Worm (Caenorhabditis elegans) whole organism, late embryonic: ENCODE data around the gene coa-4.
"Not testable (repeated sequence)": the region's sequence is repeated elsewhere in the genome, so short reads cannot be mapped to it uniquely, and the experiment has no call there.

Source experiments
- C08G9.2 ChIP-seq: sonication (generic microtip); optimal IDR thresholded peaks from 2 replicates; lab custom pipeline; 2016; ENCODE audit warnings: mild to moderate bottlenecking, missing genetic modification characterization, moderate library complexity, missing compliant biosample characterization
- K02D7.2 ChIP-seq: sonication (generic microtip); optimal IDR thresholded peaks from 2 replicates; lab custom pipeline; 2017; ENCODE audit warnings: mild to moderate bottlenecking, missing genetic modification characterization, missing compliant biosample characterization
- ceh-22 ChIP-seq: sonication (generic microtip); optimal IDR thresholded peaks from 2 replicates; lab custom pipeline; 2017; ENCODE audit warnings: missing biosample characterization, missing genetic modification characterization
- ceh-24 ChIP-seq: sonication (generic microtip); optimal IDR thresholded peaks from 2 replicates; lab custom pipeline; 2016; ENCODE audit warnings: mild to moderate bottlenecking, missing genetic modification characterization, missing compliant biosample characterization
- ceh-34 ChIP-seq: sonication (generic microtip); optimal IDR thresholded peaks from 2 replicates; lab custom pipeline; 2016; ENCODE audit warnings: mild to moderate bottlenecking, missing genetic modification characterization, missing compliant biosample characterization
- dmd-4 ChIP-seq: sonication (generic microtip); optimal IDR thresholded peaks from 2 replicates; lab custom pipeline; 2016; ENCODE audit warnings: borderline replicate concordance, missing genetic modification characterization, missing compliant biosample characterization
- fkh-10 ChIP-seq: fragments of 150-350 bp; optimal IDR thresholded peaks from 2 replicates; lab custom pipeline; 2014; ENCODE audit warnings: missing biosample characterization, missing genetic modification reagents, missing genetic modification characterization
- fkh-6 ChIP-seq: sonication (generic microtip); optimal IDR thresholded peaks from 2 replicates; lab custom pipeline; 2016; ENCODE audit warnings: missing genetic modification characterization, missing compliant biosample characterization
- hlh-6 ChIP-seq: sonication (generic microtip); optimal IDR thresholded peaks from 2 replicates; lab custom pipeline; 2016; ENCODE audit warnings: missing genotype, missing genetic modification characterization, missing compliant biosample characterization
- lin-11 ChIP-seq: fragments of 200-800 bp; sonication (Bioruptor generic); optimal IDR thresholded peaks from 2 replicates; lab custom pipeline; 2018; ENCODE audit warnings: mild to moderate bottlenecking, missing genetic modification characterization, missing compliant biosample characterization
- nhr-11 ChIP-seq: fragments of 150-350 bp; optimal IDR thresholded peaks from 2 replicates; lab custom pipeline; 2014; ENCODE audit warnings: missing biosample characterization, missing genetic modification characterization
- pax-1 ChIP-seq: fragments of 150-350 bp; optimal IDR thresholded peaks from 2 replicates; lab custom pipeline; 2014; ENCODE audit warnings: missing biosample characterization, missing genetic modification characterization
- sdc-2 ChIP-seq: sonication (generic microtip); optimal IDR thresholded peaks from 2 replicates; lab custom pipeline; 2016; ENCODE audit warnings: missing genotype, missing genetic modification characterization, missing compliant biosample characterization
- sox-4 ChIP-seq: sonication (generic microtip); optimal IDR thresholded peaks from 2 replicates; lab custom pipeline; 2017; ENCODE audit warnings: mild to moderate bottlenecking, missing genetic modification characterization, inconsistent platforms, missing compliant biosample characterization
- syd-9 ChIP-seq: sonication (generic microtip); optimal IDR thresholded peaks from 2 replicates; lab custom pipeline; 2016; ENCODE audit warnings: mild to moderate bottlenecking, missing genetic modification characterization, moderate library complexity, missing compliant biosample characterization
- unc-3 ChIP-seq, 2 experiments: fragments of 200-800 bp in 1 of 2; sonication (Bioruptor generic) in 1 of 2; sonication (generic microtip) in 1 of 2; conservative IDR thresholded peaks in 1 of 2; optimal IDR thresholded peaks in 1 of 2; 2 replicates each; pipeline versions ENCODE4 v1.3.6 to Lab custom; 2016 to 2022; ENCODE audit warnings: missing compliant biosample characterization in 2 of 2, missing genetic modification characterization in 2 of 2, missing genetic modification reagents in 1 of 2
- unc-42 ChIP-seq: sonication (generic microtip); optimal IDR thresholded peaks from 2 replicates; lab custom pipeline; 2016; ENCODE audit warnings: missing genotype, missing genetic modification characterization, missing compliant biosample characterization

Gene coa-4

ce11 chrIV:9296285-9296684, 39.1 kb downstream of the coa-4 start, which contains the start of gene F49C12.1:
TSS of gene F49C12.1 (minus strand) at chrIV:9296354.
- TF ChIP-seq K02D7.2 (no peak), sdc-2 (tag; lab: Kevin White, UChicago) (no peak), hlh-6 (tag; lab: Kevin White, UChicago) (no peak), pax-1 (tag; lab: Kevin White, UChicago) (no peak), unc-3 (GFP tag; conservative IDR thresholded peaks at IDR 0.05; lab: Robert Waterston, UW) (no peak), unc-3 (tag; optimal IDR thresholded peaks at IDR 0.05; lab: Kevin White, UChicago) (no peak), syd-9 (tag; lab: Kevin White, UChicago) (no peak), dmd-4 (tag; lab: Kevin White, UChicago) (no peak), ceh-34 (tag; lab: Kevin White, UChicago) (no peak), ceh-22 (tag; lab: Kevin White, UChicago) (no peak), ceh-24 (tag; lab: Kevin White, UChicago) (no peak), fkh-10 (GFP tag; lab: Kevin White, UChicago) (no peak), sox-4 (no peak), unc-42 (no peak)

ce11 chrIV:9293825-9294224, 41.6 kb downstream of the coa-4 start, which contains the start of gene nhr-264:
TSS of gene nhr-264 (minus strand) at chrIV:9293925.
- not testable (repeated sequence) for TF ChIP-seq nhr-11, dmd-4, lin-11 (tag; lab: Kevin White, UChicago)

DNA sequence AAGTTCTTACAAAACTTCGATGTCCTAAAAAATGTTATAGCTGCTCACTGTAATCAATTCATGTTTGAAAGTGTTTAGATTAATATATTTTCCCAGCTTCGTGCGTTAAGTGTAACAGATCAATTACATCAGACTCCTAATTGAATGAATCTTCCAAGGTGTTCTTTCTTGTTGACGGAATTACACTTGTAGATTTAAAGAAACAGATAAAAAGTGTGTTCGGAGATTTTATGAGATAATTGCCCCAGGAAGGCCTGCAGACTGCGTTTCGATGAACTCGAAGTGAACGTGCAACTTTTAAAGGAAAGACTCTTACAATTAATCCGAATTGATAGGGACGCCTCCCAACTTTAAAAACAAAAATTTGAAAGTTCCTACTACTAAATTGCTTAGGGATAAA, 45.8 kb downstream of the coa-4 start:
- no peak for TF ChIP-seq K02D7.2
- TF ChIP-seq fkh-10 (GFP tag; lab: Kevin White, UChicago): no peak

ce11 chrIV:9286305-9286704, 49.1 kb downstream of the coa-4 start, which contains the start of gene nhr-267:
TSS of gene nhr-267 (minus strand) at chrIV:9286405.
- TF ChIP-seq fkh-6, lin-11, C08G9.2 (tag; lab: Kevin White, UChicago): not testable (repeated sequence)
